Fruit fly (Drosophila melanogaster) whole organism, embryonic: ENCODE results near the gene CG33286.

Experiments used
- CG11696 ChIP-seq: fragments of 200-800 bp; sonication (Bioruptor generic); IDR thresholded peaks from 2 replicates; pipeline ENCODE4 v1.3.6; 2022; ENCODE audit warnings: missing biosample characterization, missing genetic modification characterization
- HLH54F ChIP-seq: fragments of 200-800 bp; sonication (Bioruptor generic); optimal IDR thresholded peaks from 3 replicates; lab custom pipeline; 2016; ENCODE audit warnings: missing biosample characterization, missing genetic modification characterization
- en ChIP-seq: fragments of 200-800 bp; sonication (Bioruptor generic); optimal IDR thresholded peaks from 2 replicates; lab custom pipeline; 2016; ENCODE audit warnings: missing biosample characterization, missing genetic modification characterization
- fru ChIP-seq: fragments of >200 bp; optimal IDR thresholded peaks from 2 replicates; lab custom pipeline; 2017

- TF ChIP-seq HLH54F (no peak), fru (lab: Kevin White, UChicago) (no peak), en (GFP tag; lab: Kevin White, UChicago) (no peak), CG11696 (GFP tag; lab: Robert Waterston, UW) (no peak)
Observed at dm6 chr3L:20970563-20970962, 3.9 kb downstream of the CG33286 start, which contains the start of gene CG33287.
